Fruit fly (Drosophila melanogaster): Measurements from ENCODE around the gene zen.

The zen gene

dm6 chr3R:6754104-6754951, at the start of gene zen:
TSS of gene zen (minus strand) at chr3R:6754194.
- TF ChIP-seq CG8478 (optimal IDR thresholded peaks at IDR 0.05) (no peak), CTCF (optimal IDR thresholded peaks at IDR 0.05) (no peak)

dm6 chr3R:6801153-6801552, 47.2 kb upstream of the zen start:
- TF ChIP-seq CG8478 (optimal IDR thresholded peaks at IDR 0.05) (no peak), CTCF (optimal IDR thresholded peaks at IDR 0.05) (no peak)

- TF ChIP-seq CTCF (optimal IDR thresholded peaks at IDR 0.05), result peak in 1 of 2 experiments; percentile 40
- TF ChIP-seq CG8478 (optimal IDR thresholded peaks at IDR 0.05), result no peak
Measured at dm6 chr3R:6791189-6791886, 37.3 kb upstream of the zen start, which contains the start of gene Dfd. TSS of gene Dfd (plus strand) at chr3R:6791836.

- TF ChIP-seq CG8478 (optimal IDR thresholded peaks at IDR 0.05) (no peak), CTCF (optimal IDR thresholded peaks at IDR 0.05) (peak; percentile 58 to 71)
Measured at dm6 chr3R:6780004-6780403, 26.0 kb upstream of the zen start.

dm6 chr3R:6776797-6777196, 22.8 kb upstream of the zen start:
- TF ChIP-seq CTCF (optimal IDR thresholded peaks at IDR 0.05), result no peak
- TF ChIP-seq CG8478 (optimal IDR thresholded peaks at IDR 0.05), result no peak

dm6 chr3R:6771797-6772196, 17.8 kb upstream of the zen start:
- TF ChIP-seq CTCF (optimal IDR thresholded peaks at IDR 0.05) (no peak), CG8478 (optimal IDR thresholded peaks at IDR 0.05) (no peak)

dm6 chr3R:6768256-6768655, 14.3 kb upstream of the zen start:
- TF ChIP-seq CG8478 (optimal IDR thresholded peaks at IDR 0.05) (no peak), CTCF (optimal IDR thresholded peaks at IDR 0.05) (peak; percentile 15 to 42)

dm6 chr3R:6766928-6767327, 12.9 kb upstream of the zen start:
- TF ChIP-seq CG8478 (optimal IDR thresholded peaks at IDR 0.05) (no peak), CTCF (optimal IDR thresholded peaks at IDR 0.05) (no peak)

dm6 chr3R:6766171-6766591, 12.2 kb upstream of the zen start:
- TF ChIP-seq CTCF (optimal IDR thresholded peaks at IDR 0.05), result no peak
- TF ChIP-seq CG8478 (optimal IDR thresholded peaks at IDR 0.05), result no peak

- TF ChIP-seq CG8478 (optimal IDR thresholded peaks at IDR 0.05), result no peak
- no peak for TF ChIP-seq CTCF (optimal IDR thresholded peaks at IDR 0.05)
Measured at dm6 chr3R:6764848-6765247, 10.9 kb upstream of the zen start.

dm6 chr3R:6762794-6763407, 8.9 kb upstream of the zen start:
- TF ChIP-seq CG8478 (optimal IDR thresholded peaks at IDR 0.05) (no peak), CTCF (optimal IDR thresholded peaks at IDR 0.05) (no peak)

dm6 chr3R:6762188-6762643, 8.2 kb upstream of the zen start, which contains the start of gene Ama:
TSS of gene Ama (plus strand) at chr3R:6762593.
- no peak for TF ChIP-seq CG8478 (optimal IDR thresholded peaks at IDR 0.05)
- no peak for TF ChIP-seq CTCF (optimal IDR thresholded peaks at IDR 0.05)

- no peak for TF ChIP-seq CG8478 (optimal IDR thresholded peaks at IDR 0.05)
- no peak for TF ChIP-seq CTCF (optimal IDR thresholded peaks at IDR 0.05)
Measured at dm6 chr3R:6760755-6761647, 7.0 kb upstream of the zen start.

- TF ChIP-seq CG8478 (optimal IDR thresholded peaks at IDR 0.05) (no peak), CTCF (optimal IDR thresholded peaks at IDR 0.05) (peak; percentile 89 to 99)
Measured at dm6 chr3R:6759419-6759818, 5.4 kb upstream of the zen start, which contains the start of gene bcd. TSS of gene bcd (minus strand) at chr3R:6759466.

Data from S2 (cell line).